Fruit fly (Drosophila melanogaster) whole organism, wandering third instar larva: ENCODE data around the gene Cpr64Aa.

Experiments used
- CG32264 ChIP-seq: fragments of 200-800 bp; sonication (Bioruptor generic); optimal IDR thresholded peaks from 2 replicates; lab custom pipeline; 2016; ENCODE audit warnings: missing biosample characterization, missing genetic modification characterization
- h ChIP-seq: fragments of 200-800 bp; sonication (Bioruptor generic); optimal IDR thresholded peaks from 3 replicates; lab custom pipeline; 2016; ENCODE audit warnings: missing biosample characterization, mild to moderate bottlenecking, missing genetic modification characterization
- lola ChIP-seq: fragments of >200 bp; optimal IDR thresholded peaks from 2 replicates; lab custom pipeline; 2017; ENCODE audit warnings: missing biosample characterization, missing genetic modification characterization

DNA sequence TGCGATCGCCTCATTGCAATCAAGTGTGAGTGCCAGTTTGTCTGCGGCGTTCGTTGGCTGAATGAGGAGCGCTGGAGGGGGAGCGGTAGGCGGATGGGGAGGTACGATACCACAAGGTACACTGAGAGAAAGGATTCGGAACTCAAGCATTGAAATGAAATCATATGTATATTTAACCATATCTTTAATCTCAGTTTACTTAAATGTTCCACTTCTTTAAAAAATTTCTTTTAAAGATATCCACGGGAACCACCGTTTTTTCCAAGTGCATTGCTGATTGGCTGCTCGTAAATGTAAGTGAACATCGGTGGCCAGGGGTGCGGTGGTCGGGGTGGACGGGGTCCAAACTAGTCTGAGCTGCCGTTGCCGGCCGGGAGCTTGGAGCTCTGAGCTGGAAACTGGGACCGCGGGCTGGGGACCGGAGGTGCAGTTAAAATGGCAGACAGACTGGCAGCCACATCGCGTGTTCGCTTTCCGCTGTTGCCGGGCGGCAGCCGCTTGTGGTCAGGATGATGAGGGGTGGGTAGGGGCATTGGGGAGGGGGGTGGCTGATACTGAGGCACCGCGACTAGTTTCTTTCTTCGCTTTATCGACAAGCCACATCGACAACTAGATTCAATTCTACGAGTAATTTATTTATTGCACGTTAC is 19.3 kb upstream of the Cpr64Aa start:
- TF ChIP-seq CG32264 = peak; percentile 90
- no peak for TF ChIP-seq lola (GFP tag; lab: Kevin White, UChicago)
- peak; percentile 96 for TF ChIP-seq h
